Fruit fly (Drosophila melanogaster): Measurements from ENCODE around the gene CG43163.

DNA sequence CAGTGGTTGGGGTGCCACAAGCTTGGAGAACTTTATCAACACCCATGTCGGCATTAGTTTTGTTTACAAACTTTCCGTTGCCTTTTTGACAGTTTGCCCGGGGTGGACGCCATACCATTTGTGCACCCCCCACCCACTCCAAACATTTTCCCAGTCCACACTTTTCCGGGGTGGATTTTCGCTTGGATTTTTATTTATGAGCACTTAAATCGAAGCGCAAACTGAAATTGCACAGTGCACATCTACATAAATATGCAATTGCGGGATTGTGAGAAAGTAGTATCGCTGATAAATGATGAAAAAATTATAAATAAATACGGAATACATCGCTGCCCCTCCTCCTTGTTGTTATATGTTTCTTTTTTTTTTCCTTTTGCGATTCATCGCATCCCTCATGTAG is 33.6 kb upstream of the CG43163 start:
- TF ChIP-seq CG4496 (GFP tag; IDR thresholded peaks at IDR 0.05) (no peak), CG9948 (tag; optimal IDR thresholded peaks at IDR 0.05) (no peak), D1 (tag; optimal IDR thresholded peaks at IDR 0.05) (no peak), fd96Ca (GFP tag; IDR thresholded peaks at IDR 0.05) (no peak), gl (tag; optimal IDR thresholded peaks at IDR 0.05) (no peak), CG14655 (GFP tag; optimal IDR thresholded peaks at IDR 0.05) (no peak), CG10348 (GFP tag; IDR thresholded peaks at IDR 0.05) (no peak), CG12605 (GFP tag; IDR thresholded peaks at IDR 0.05) (no peak)

Data from whole organism, pupa.